Worm (Caenorhabditis elegans): ENCODE measurements around the gene pfn-3.
A peak's percentile ranks its signal among the peaks of the same experiment; 100 is the strongest.

The pfn-3 gene

DNA sequence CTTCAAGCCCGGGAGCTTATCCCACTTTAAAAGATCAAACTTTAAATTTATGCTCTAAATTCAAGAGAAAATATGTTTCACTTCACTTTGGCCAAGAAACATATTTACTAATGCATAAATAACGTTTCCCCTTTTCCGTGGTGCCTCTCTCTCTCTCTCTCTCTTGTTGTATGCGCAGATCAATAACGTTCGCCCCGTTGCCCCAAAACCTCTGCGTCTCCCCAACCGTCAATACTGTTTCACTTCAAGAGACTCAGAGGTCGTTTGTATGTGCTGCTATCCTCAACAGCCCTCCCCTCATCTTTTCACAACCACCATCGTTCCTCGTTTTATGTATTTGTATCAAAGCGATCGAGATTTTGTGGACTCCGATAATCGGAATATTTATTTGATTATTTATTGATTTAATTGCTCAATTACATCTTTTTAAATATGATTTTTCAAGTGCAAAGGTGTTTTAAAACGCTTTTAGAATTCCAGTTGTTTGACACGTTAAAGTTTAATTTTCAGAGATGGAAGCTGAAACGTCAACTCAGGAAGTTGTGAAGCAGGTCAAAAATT lies 23.3 kb upstream of the pfn-3 start, which contains the start of gene ife-4:
ife-4 (plus strand) TSS at position 511 of the 561 bp plus-strand sequence.
- no peak for TF ChIP-seq B0310.2 (tag; optimal IDR thresholded peaks at IDR 0.05)
- 0 out of 2 replicates have a peak, but pooled peaks have one; percentile 29 for TF ChIP-seq flt-1 (GFP tag; IDR thresholded peaks at IDR 0.05)
- TF ChIP-seq F13C5.2 (tag; optimal IDR thresholded peaks at IDR 0.05): peak; percentile 71
- peak; percentile 71 for TF ChIP-seq hmg-4 (GFP tag; optimal IDR thresholded peaks at IDR 0.05)

- TF ChIP-seq tbx-11 (GFP tag; IDR thresholded peaks at IDR 0.05) (no peak), F13C5.2 (tag; optimal IDR thresholded peaks at IDR 0.05) (peak; percentile 16)
Observed at ce11 chrX:1096808-1097207, 16.4 kb upstream of the pfn-3 start, which contains the start of the genes pigx-1 and rme-6. Gene pigx-1, minus strand, starts transcription at chrX:1097013. Gene rme-6, plus strand, starts transcription at chrX:1097152.

ce11 chrX:1094332-1094731 lies 13.9 kb upstream of the pfn-3 start:
- TF ChIP-seq sea-1 (GFP tag; conservative IDR thresholded peaks at IDR 0.05) (no peak), hnd-1 (tag; optimal IDR thresholded peaks at IDR 0.05) (no peak), hmg-4 (GFP tag; optimal IDR thresholded peaks at IDR 0.05) (no peak), ceh-36 (tag; optimal IDR thresholded peaks at IDR 0.05) (no peak), tbx-11 (GFP tag; IDR thresholded peaks at IDR 0.05) (no peak), ama-1 (optimal IDR thresholded peaks at IDR 0.05) (no peak), scrt-1 (GFP tag; IDR thresholded peaks at IDR 0.05) (no peak), tra-4 (tag; optimal IDR thresholded peaks at IDR 0.05) (no peak), pes-1 (GFP tag; IDR thresholded peaks at IDR 0.05) (no peak), aly-1 (tag; optimal IDR thresholded peaks at IDR 0.05) (no peak), hmbx-1 (tag; optimal IDR thresholded peaks at IDR 0.05) (no peak)

ce11 chrX:1093154-1093553 lies 12.7 kb upstream of the pfn-3 start:
- peak; percentile 91 for TF ChIP-seq F13C5.2 (tag; optimal IDR thresholded peaks at IDR 0.05)
- TF ChIP-seq flt-1 (GFP tag; IDR thresholded peaks at IDR 0.05): 0 out of 2 replicates have a peak, but pooled peaks have one; percentile 13
- TF ChIP-seq hnd-1 (tag; optimal IDR thresholded peaks at IDR 0.05): peak; percentile 9
- peak; percentile 91 for TF ChIP-seq hmg-4 (GFP tag; optimal IDR thresholded peaks at IDR 0.05)
- TF ChIP-seq B0310.2 (tag; optimal IDR thresholded peaks at IDR 0.05): no peak
- TF ChIP-seq sea-1 (GFP tag; conservative IDR thresholded peaks at IDR 0.05): 0 out of 2 replicates have a peak, but pooled peaks have one; percentile 38

- TF ChIP-seq pes-1 (GFP tag; IDR thresholded peaks at IDR 0.05) (no peak), sea-1 (GFP tag; conservative IDR thresholded peaks at IDR 0.05) (no peak), tbx-11 (GFP tag; IDR thresholded peaks at IDR 0.05) (no peak), tra-4 (tag; optimal IDR thresholded peaks at IDR 0.05) (no peak), ceh-13 (GFP tag; optimal IDR thresholded peaks at IDR 0.05) (no peak)
Observed at ce11 chrX:1089676-1090075, 9.2 kb upstream of the pfn-3 start.

ce11 chrX:1089133-1089532 lies 8.7 kb upstream of the pfn-3 start:
- TF ChIP-seq scrt-1 (GFP tag; IDR thresholded peaks at IDR 0.05) (no peak), B0310.2 (tag; optimal IDR thresholded peaks at IDR 0.05) (no peak), tbx-37 (GFP tag; conservative IDR thresholded peaks at IDR 0.05) (no peak), hmg-4 (GFP tag; optimal IDR thresholded peaks at IDR 0.05) (no peak), ceh-36 (tag; optimal IDR thresholded peaks at IDR 0.05) (no peak), F13C5.2 (tag; optimal IDR thresholded peaks at IDR 0.05) (no peak), ama-1 (optimal IDR thresholded peaks at IDR 0.05) (no peak), ceh-13 (GFP tag; optimal IDR thresholded peaks at IDR 0.05) (no peak), flt-1 (GFP tag; IDR thresholded peaks at IDR 0.05) (no peak), tbx-11 (GFP tag; IDR thresholded peaks at IDR 0.05) (no peak), tra-4 (tag; optimal IDR thresholded peaks at IDR 0.05) (no peak), hmbx-1 (tag; optimal IDR thresholded peaks at IDR 0.05) (no peak), sea-1 (GFP tag; conservative IDR thresholded peaks at IDR 0.05) (no peak), aly-1 (tag; optimal IDR thresholded peaks at IDR 0.05) (no peak), hnd-1 (tag; optimal IDR thresholded peaks at IDR 0.05) (no peak), ets-7 (tag; optimal IDR thresholded peaks at IDR 0.05) (no peak), pes-1 (GFP tag; IDR thresholded peaks at IDR 0.05) (no peak)

DNA sequence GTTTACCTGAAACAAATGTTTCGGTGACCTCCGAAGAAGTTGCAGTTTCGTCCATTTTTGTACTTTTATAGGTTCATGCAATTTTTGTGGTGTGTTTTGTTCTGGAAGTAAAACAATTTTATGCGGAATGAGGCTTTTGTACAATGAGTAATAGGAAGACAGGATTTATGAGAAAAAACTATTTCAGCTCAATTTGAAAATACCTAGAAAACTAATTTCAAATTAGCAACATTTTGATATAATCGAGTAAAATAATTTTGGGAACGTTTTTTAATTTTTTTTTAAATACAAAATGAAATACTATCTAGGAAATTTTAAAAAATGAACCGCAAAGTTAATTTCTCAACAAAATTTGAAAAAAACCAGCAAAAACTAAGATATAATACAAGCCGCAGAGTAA lies 7.6 kb upstream of the pfn-3 start, which contains the start of gene rei-2:
rei-2 (minus strand) TSS at position 101 of the 400 bp plus-strand sequence.
- no peak for TF ChIP-seq ceh-36 (tag; optimal IDR thresholded peaks at IDR 0.05)
- no peak for TF ChIP-seq flt-1 (GFP tag; IDR thresholded peaks at IDR 0.05)
- no peak for TF ChIP-seq hmg-4 (GFP tag; optimal IDR thresholded peaks at IDR 0.05)
- TF ChIP-seq hnd-1 (tag; optimal IDR thresholded peaks at IDR 0.05): no peak
- no peak for TF ChIP-seq hmbx-1 (tag; optimal IDR thresholded peaks at IDR 0.05)
- no peak for TF ChIP-seq B0310.2 (tag; optimal IDR thresholded peaks at IDR 0.05)

ce11 chrX:1086406-1086897 lies 6.0 kb upstream of the pfn-3 start:
- TF ChIP-seq flt-1 (GFP tag; IDR thresholded peaks at IDR 0.05) (no peak), hmbx-1 (tag; optimal IDR thresholded peaks at IDR 0.05) (no peak), pes-1 (GFP tag; IDR thresholded peaks at IDR 0.05) (no peak), tra-4 (tag; optimal IDR thresholded peaks at IDR 0.05) (no peak), ama-1 (optimal IDR thresholded peaks at IDR 0.05) (no peak), ceh-36 (tag; optimal IDR thresholded peaks at IDR 0.05) (no peak), aly-1 (tag; optimal IDR thresholded peaks at IDR 0.05) (no peak), tbx-11 (GFP tag; IDR thresholded peaks at IDR 0.05) (no peak), hnd-1 (tag; optimal IDR thresholded peaks at IDR 0.05) (no peak), sea-1 (GFP tag; conservative IDR thresholded peaks at IDR 0.05) (no peak), scrt-1 (GFP tag; IDR thresholded peaks at IDR 0.05) (no peak), B0310.2 (tag; optimal IDR thresholded peaks at IDR 0.05) (no peak), hmg-4 (GFP tag; optimal IDR thresholded peaks at IDR 0.05) (no peak)
